Fruit fly (Drosophila melanogaster) whole organism, prepupa: ENCODE results near the gene CG15891.

Source experiments
- CG16779 ChIP-seq: fragments of 200-800 bp; sonication (Bioruptor generic); optimal IDR thresholded peaks from 3 replicates; lab custom pipeline; 2017; ENCODE audit warnings: missing biosample characterization, mild to moderate bottlenecking, missing genetic modification characterization
- CG4318 ChIP-seq: fragments of 200-800 bp; sonication (Bioruptor generic); optimal IDR thresholded peaks from 3 replicates; lab custom pipeline; 2017; ENCODE audit warnings: missing biosample characterization, mild to moderate bottlenecking, missing genetic modification characterization
- Eip93F ChIP-seq: fragments of 200-800 bp; sonication (Bioruptor generic); optimal IDR thresholded peaks from 2 replicates; lab custom pipeline; 2016; ENCODE audit warnings: missing biosample characterization, mild to moderate bottlenecking, missing genetic modification characterization
- Ets96B ChIP-seq: fragments of 200-800 bp; optimal IDR thresholded peaks from 2 replicates; lab custom pipeline; 2019; ENCODE audit warnings: missing biosample characterization, mild to moderate bottlenecking, missing genetic modification characterization, moderate library complexity
- Hr39 ChIP-seq: fragments of 200-800 bp; sonication (Bioruptor generic); optimal IDR thresholded peaks from 2 replicates; lab custom pipeline; 2016; ENCODE audit warnings: missing biosample characterization, missing genetic modification characterization
- acj6 ChIP-seq: fragments of 200-800 bp; sonication (Bioruptor generic); optimal IDR thresholded peaks from 3 replicates; lab custom pipeline; 2016; ENCODE audit warnings: missing biosample characterization, missing genetic modification characterization
- fkh ChIP-seq: fragments of 200-800 bp; sonication (Bioruptor generic); optimal IDR thresholded peaks from 3 replicates; lab custom pipeline; 2017; ENCODE audit warnings: missing biosample characterization, mild to moderate bottlenecking, missing genetic modification characterization, moderate library complexity

- no peak for TF ChIP-seq CG4318 (GFP tag; lab: Kevin White, UChicago)
- no peak for TF ChIP-seq CG16779
- TF ChIP-seq acj6 (GFP tag; lab: Kevin White, UChicago) = no peak
- TF ChIP-seq Ets96B (tag; lab: Kevin White, UChicago) = no peak
- TF ChIP-seq Eip93F (GFP tag; lab: Kevin White, UChicago) = no peak
- no peak for TF ChIP-seq Hr39
- no peak for TF ChIP-seq fkh (GFP tag; lab: Kevin White, UChicago)
These were observed 30.7 kb downstream of the CG15891 start for dm6 chrX:6264456-6264855.
